Worm (Caenorhabditis elegans) whole organism, L1 larva: ENCODE data around the gene F54F12.2.

Source experiments
- C04F5.9 ChIP-seq: sonication (generic microtip); optimal IDR thresholded peaks from 2 replicates; lab custom pipeline; 2016; ENCODE audit warnings: missing genetic modification characterization, missing compliant biosample characterization
- alr-1 ChIP-seq: fragments of 200-800 bp; sonication (Bioruptor generic); optimal IDR thresholded peaks from 2 replicates; lab custom pipeline; 2018; ENCODE audit warnings: borderline replicate concordance, mild to moderate bottlenecking, missing genetic modification characterization, missing compliant biosample characterization
- dsc-1 ChIP-seq: sonication (generic microtip); optimal IDR thresholded peaks from 2 replicates; lab custom pipeline; 2016; ENCODE audit warnings: mild to moderate bottlenecking, missing genetic modification characterization, missing compliant biosample characterization
- elt-3 ChIP-seq, 6 experiments: fragments of 150-350 bp in 1 of 6; sonication (generic microtip); optimal IDR thresholded peaks; 2 replicates each; lab custom pipeline; 2017 to 2018; ENCODE audit warnings: missing biosample characterization in 6 of 6, missing genetic modification characterization in 6 of 6, inconsistent platforms in 1 of 6
- lin-13 ChIP-seq: fragments of 150-350 bp; optimal IDR thresholded peaks from 2 replicates; lab custom pipeline; 2014; ENCODE audit warnings: missing biosample characterization, missing genetic modification reagents, missing genetic modification characterization
- nhr-11 ChIP-seq: fragments of 150-350 bp; optimal IDR thresholded peaks from 2 replicates; lab custom pipeline; 2014; ENCODE audit warnings: missing biosample characterization, missing genetic modification characterization
- nhr-12 ChIP-seq: sonication (generic microtip); optimal IDR thresholded peaks from 2 replicates; lab custom pipeline; 2017; ENCODE audit warnings: missing biosample characterization, missing genetic modification characterization
- skn-1 ChIP-seq: fragments of 150-350 bp; optimal IDR thresholded peaks from 2 replicates; lab custom pipeline; 2014; ENCODE audit warnings: missing biosample characterization, missing genetic modification characterization
- unc-130 ChIP-seq: fragments of 150-350 bp; optimal IDR thresholded peaks from 2 replicates; lab custom pipeline; 2017; ENCODE audit warnings: missing biosample characterization, missing genetic modification characterization, inconsistent platforms
- ztf-11 ChIP-seq, 2 experiments: sonication (generic microtip); optimal IDR thresholded peaks; 2 replicates each; lab custom pipeline; 2016 to 2017; ENCODE audit warnings: missing genetic modification characterization in 2 of 2, missing biosample characterization in 1 of 2, missing compliant biosample characterization in 1 of 2

- TF ChIP-seq dsc-1 (tag; lab: Kevin White, UChicago) (no peak), ztf-11 (tag; optimal IDR thresholded peaks at IDR 0.05; lab: Kevin White, UChicago) (no peak), nhr-12 (no peak), C04F5.9 (tag; lab: Kevin White, UChicago) (no peak), elt-3 (tag; optimal IDR thresholded peaks at IDR 0.05; lab: Kevin White, UChicago) (peak in 3 of 6 experiments; percentile 20 to 61 (median 22)), lin-13 (no peak), skn-1 (tag; lab: Kevin White, UChicago) (no peak), unc-130 (tag; lab: Kevin White, UChicago) (no peak), nhr-11 (tag; lab: Kevin White, UChicago) (no peak), alr-1 (no peak)
Observed at ce11 chrIII:13013912-13014311, 25.9 kb upstream of the F54F12.2 start.
